Worm (Caenorhabditis elegans): ENCODE measurements around the gene C06G1.1.

ce11 chrX:16648773-16649172 lies 15.6 kb downstream of the C06G1.1 start:
- no peak for TF ChIP-seq unc-39 (tag; optimal IDR thresholded peaks at IDR 0.05)
- TF ChIP-seq ztf-11 (tag; optimal IDR thresholded peaks at IDR 0.05) = no peak
- TF ChIP-seq nhr-12 (tag; optimal IDR thresholded peaks at IDR 0.05) = no peak
- TF ChIP-seq mab-5 (tag; optimal IDR thresholded peaks at IDR 0.05) = no peak

Measured in whole organism, mixed stage, embryonic.